Fruit fly (Drosophila melanogaster) whole organism, embryonic: Measurements from ENCODE around the gene CG13842.

ENCODE experiments used
- Asciz ChIP-seq: fragments of 200-800 bp; sonication (Bioruptor generic); optimal IDR thresholded peaks from 2 replicates; lab custom pipeline; 2017; ENCODE audit warnings: missing biosample characterization, mild to moderate bottlenecking, missing genetic modification characterization, missing genetic modification reagents
- Atf-2 ChIP-seq: fragments of 200-800 bp; sonication (Bioruptor generic); optimal IDR thresholded peaks from 2 replicates; lab custom pipeline; 2016; ENCODE audit warnings: missing biosample characterization, missing genetic modification characterization
- Bdp1 ChIP-seq: fragments of 200-800 bp; sonication (Bioruptor generic); optimal IDR thresholded peaks from 3 replicates; lab custom pipeline; 2016; ENCODE audit warnings: missing biosample characterization, missing genetic modification characterization
- CG10147 ChIP-seq: fragments of 200-800 bp; sonication (Bioruptor generic); optimal IDR thresholded peaks from 2 replicates; lab custom pipeline; 2019; ENCODE audit warnings: missing biosample characterization, mild to moderate bottlenecking, missing genetic modification characterization, moderate library complexity
- CG10462 ChIP-seq: fragments of 200-800 bp; sonication (Bioruptor generic); optimal IDR thresholded peaks from 2 replicates; lab custom pipeline; 2016; ENCODE audit warnings: missing biosample characterization, missing genetic modification characterization
- CG10654 ChIP-seq: fragments of 200-800 bp; sonication (Bioruptor generic); optimal IDR thresholded peaks from 2 replicates; lab custom pipeline; 2016; ENCODE audit warnings: missing biosample characterization, missing genetic modification characterization
- CG1233 ChIP-seq: fragments of 200-800 bp; sonication (Bioruptor generic); optimal IDR thresholded peaks from 4 replicates; lab custom pipeline; 2018; ENCODE audit warnings: missing biosample characterization, mild to moderate bottlenecking, missing genetic modification characterization
- CG13775 ChIP-seq: fragments of 200-800 bp; sonication (Bioruptor generic); optimal IDR thresholded peaks from 3 replicates; lab custom pipeline; 2017; ENCODE audit warnings: missing biosample characterization, mild to moderate bottlenecking, missing genetic modification characterization
- CG13894 ChIP-seq: fragments of 200-800 bp; sonication (Bioruptor generic); optimal IDR thresholded peaks from 3 replicates; lab custom pipeline; 2018; ENCODE audit warnings: missing biosample characterization, mild to moderate bottlenecking, missing genetic modification characterization, moderate library complexity
- CG14050 ChIP-seq: fragments of 200-800 bp; sonication (Bioruptor generic); IDR thresholded peaks from 3 replicates; pipeline ENCODE4 v1.3.6; 2022; ENCODE audit warnings: missing biosample characterization, missing genetic modification characterization
- CG14667 ChIP-seq: fragments of 200-800 bp; sonication (Bioruptor generic); IDR thresholded peaks from 2 replicates; pipeline ENCODE4 v1.3.6; 2022; ENCODE audit warnings: missing biosample characterization, missing genetic modification characterization
- CG32532 ChIP-seq: fragments of 200-800 bp; sonication (Bioruptor generic); IDR thresholded peaks from 2 replicates; pipeline ENCODE4 v1.3.6; 2022; ENCODE audit warnings: missing biosample characterization, missing genetic modification characterization
- CG3995 ChIP-seq: fragments of 200-800 bp; sonication (Bioruptor generic); optimal IDR thresholded peaks from 3 replicates; lab custom pipeline; 2016; ENCODE audit warnings: missing biosample characterization, missing genetic modification characterization
- CG5180 ChIP-seq: fragments of 200-800 bp; sonication (Bioruptor generic); optimal IDR thresholded peaks from 3 replicates; lab custom pipeline; 2017; ENCODE audit warnings: missing biosample characterization, missing genetic modification characterization, mild to moderate bottlenecking, moderate library complexity, missing genetic modification reagents
- CG5245 ChIP-seq: fragments of 200-800 bp; sonication (Bioruptor generic); optimal IDR thresholded peaks from 3 replicates; lab custom pipeline; 2016; ENCODE audit warnings: missing biosample characterization, missing genetic modification characterization
- CG6765 ChIP-seq: fragments of 200-800 bp; sonication (Bioruptor generic); optimal IDR thresholded peaks from 3 replicates; lab custom pipeline; 2017; ENCODE audit warnings: missing biosample characterization, mild to moderate bottlenecking, missing genetic modification characterization
- CG7372 ChIP-seq: fragments of 200-800 bp; sonication (Bioruptor generic); IDR thresholded peaks from 2 replicates; pipeline ENCODE4 v1.3.6; 2022; ENCODE audit warnings: missing biosample characterization, missing genetic modification characterization
- CG7987 ChIP-seq: fragments of 200-800 bp; sonication (Bioruptor generic); optimal IDR thresholded peaks from 2 replicates; lab custom pipeline; 2018; ENCODE audit warnings: missing biosample characterization, mild to moderate bottlenecking, missing genetic modification characterization, moderate library complexity
- CG8290 ChIP-seq, 3 experiments: fragments of 200-800 bp; sonication (Bioruptor generic); optimal IDR thresholded peaks; 2 replicates each; lab custom pipeline; 2016 to 2019; ENCODE audit warnings: missing biosample characterization in 3 of 3, missing genetic modification characterization in 3 of 3, mild to moderate bottlenecking in 2 of 3, moderate library complexity in 1 of 3
- CG9215 ChIP-seq: fragments of 200-800 bp; sonication (Bioruptor generic); IDR thresholded peaks from 2 replicates; pipeline ENCODE4 v1.3.6; 2022; ENCODE audit warnings: missing biosample characterization, missing genetic modification characterization
- D19B ChIP-seq: fragments of 200-800 bp; sonication (Bioruptor generic); optimal IDR thresholded peaks from 2 replicates; lab custom pipeline; 2017; ENCODE audit warnings: missing biosample characterization, mild to moderate bottlenecking, missing genetic modification characterization
- Dek ChIP-seq: fragments of 200-800 bp; sonication (Bioruptor generic); optimal IDR thresholded peaks from 3 replicates; lab custom pipeline; 2019; ENCODE audit warnings: missing biosample characterization, mild to moderate bottlenecking, missing genetic modification characterization, moderate library complexity
- GATAe ChIP-seq: fragments of 200-800 bp; sonication (Bioruptor generic); conservative IDR thresholded peaks from 2 replicates; pipeline ENCODE4 v1.3.6; 2022; ENCODE audit warnings: missing biosample characterization, missing genetic modification characterization
- Med ChIP-seq: fragments of 200-800 bp; sonication (Bioruptor generic); peaks from one replicate; lab custom pipeline; 2016; ENCODE audit warnings: missing biosample characterization, missing genetic modification characterization, mild to moderate bottlenecking, inconsistent platforms, moderate library complexity
- Mes4 ChIP-seq: fragments of 200-800 bp; sonication (Bioruptor generic); optimal IDR thresholded peaks from 2 replicates; lab custom pipeline; 2016; ENCODE audit warnings: missing biosample characterization, missing genetic modification characterization
- Mrtf ChIP-seq: fragments of 200-800 bp; sonication (Bioruptor generic); IDR thresholded peaks from 3 replicates; pipeline ENCODE4 v1.3.6; 2022; ENCODE audit warnings: missing biosample characterization, missing genetic modification characterization
- Neu2 ChIP-seq: fragments of 200-800 bp; sonication (Bioruptor generic); optimal IDR thresholded peaks from 3 replicates; lab custom pipeline; 2016; ENCODE audit warnings: missing biosample characterization, missing genetic modification characterization, borderline replicate concordance
- Nf-YA ChIP-seq: fragments of 200-800 bp; sonication (Bioruptor generic); IDR thresholded peaks from 2 replicates; pipeline ENCODE4 v1.3.6; 2022; ENCODE audit warnings: missing biosample characterization, missing genetic modification characterization
- Poxn ChIP-seq: fragments of 200-800 bp; sonication (Bioruptor generic); IDR thresholded peaks from 2 replicates; pipeline ENCODE4 v1.3.6; 2022; ENCODE audit warnings: missing biosample characterization, missing genetic modification characterization
- Sry-δ ChIP-seq: fragments of 200-800 bp; sonication (Bioruptor generic); optimal IDR thresholded peaks from 2 replicates; lab custom pipeline; 2016; ENCODE audit warnings: missing biosample characterization, missing genetic modification characterization
- ash1 ChIP-seq: fragments of 200-800 bp; sonication (Bioruptor generic); optimal IDR thresholded peaks from 2 replicates; lab custom pipeline; 2018; ENCODE audit warnings: missing biosample characterization, mild to moderate bottlenecking, missing genetic modification characterization
- chm ChIP-seq: fragments of 200-800 bp; sonication (Bioruptor generic); IDR thresholded peaks from 2 replicates; pipeline ENCODE4 v1.3.6; 2022; ENCODE audit warnings: missing biosample characterization, missing genetic modification characterization
- danr ChIP-seq: fragments of 200-800 bp; sonication (Bioruptor generic); IDR thresholded peaks from 2 replicates; pipeline ENCODE4 v1.3.6; 2022; ENCODE audit warnings: missing biosample characterization, missing genetic modification characterization
- dmrt99B ChIP-seq: fragments of 200-800 bp; sonication (Bioruptor generic); optimal IDR thresholded peaks from 2 replicates; lab custom pipeline; 2018; ENCODE audit warnings: missing biosample characterization, mild to moderate bottlenecking, missing genetic modification characterization, moderate library complexity
- eyg ChIP-seq: fragments of 200-800 bp; sonication (Bioruptor generic); optimal IDR thresholded peaks from 3 replicates; lab custom pipeline; 2016; ENCODE audit warnings: missing biosample characterization, missing genetic modification characterization
- ftz-f1 ChIP-seq: fragments of 200-800 bp; sonication (Bioruptor generic); optimal IDR thresholded peaks from 2 replicates; lab custom pipeline; 2016; ENCODE audit warnings: missing biosample characterization, missing genetic modification characterization
- fu2 ChIP-seq: fragments of 200-800 bp; sonication (Bioruptor generic); optimal IDR thresholded peaks from 2 replicates; lab custom pipeline; 2016; ENCODE audit warnings: missing biosample characterization, missing genetic modification characterization
- jing ChIP-seq: fragments of 200-800 bp; sonication (Bioruptor generic); optimal IDR thresholded peaks from 2 replicates; lab custom pipeline; 2018; ENCODE audit warnings: missing biosample characterization, mild to moderate bottlenecking, missing genetic modification characterization
- kay ChIP-seq: fragments of 200-800 bp; sonication (Bioruptor generic); optimal IDR thresholded peaks from 2 replicates; lab custom pipeline; 2016; ENCODE audit warnings: missing biosample characterization, missing genetic modification characterization
- lola ChIP-seq, 3 experiments: fragments of >200 bp in 2 of 3; fragments of 200-800 bp in 1 of 3; sonication (Bioruptor generic) in 1 of 3; optimal IDR thresholded peaks; 2 replicates each; lab custom pipeline; 2017 to 2019; ENCODE audit warnings: missing biosample characterization in 3 of 3, missing genetic modification characterization in 3 of 3, mild to moderate bottlenecking in 1 of 3, moderate library complexity in 1 of 3
- lov ChIP-seq, 2 experiments: fragments of 200-800 bp in 1 of 2; fragments of >200 bp in 1 of 2; sonication (Bioruptor generic) in 1 of 2; IDR thresholded peaks in 1 of 2; optimal IDR thresholded peaks in 1 of 2; 2 replicates in 1 of 2; 3 replicates in 1 of 2; pipeline versions ENCODE4 v1.3.6 to Lab custom; 2017 to 2022; ENCODE audit warnings: missing biosample characterization in 1 of 2, missing genetic modification characterization in 1 of 2
- mam ChIP-seq: fragments of 200-800 bp; sonication (Bioruptor generic); optimal IDR thresholded peaks from 3 replicates; lab custom pipeline; 2016; ENCODE audit warnings: missing biosample characterization, missing genetic modification characterization
- odd ChIP-seq: fragments of 200-800 bp; sonication (Bioruptor generic); optimal IDR thresholded peaks from 2 replicates; lab custom pipeline; 2017; ENCODE audit warnings: missing biosample characterization, mild to moderate bottlenecking, missing genetic modification characterization
- psq ChIP-seq: fragments of 200-800 bp; sonication (Bioruptor generic); optimal IDR thresholded peaks from 2 replicates; lab custom pipeline; 2017; ENCODE audit warnings: missing biosample characterization, missing genetic modification characterization
- repo ChIP-seq: fragments of 200-800 bp; sonication (Bioruptor generic); optimal IDR thresholded peaks from 2 replicates; lab custom pipeline; 2016; ENCODE audit warnings: missing biosample characterization, missing genetic modification characterization
- row ChIP-seq: fragments of 200-800 bp; sonication (Bioruptor generic); IDR thresholded peaks from 3 replicates; pipeline ENCODE4 v1.3.6; 2022; ENCODE audit warnings: missing biosample characterization, missing genetic modification characterization
- sd ChIP-seq: fragments of 200-800 bp; sonication (Bioruptor generic); optimal IDR thresholded peaks from 3 replicates; lab custom pipeline; 2018; ENCODE audit warnings: missing biosample characterization, mild to moderate bottlenecking, missing genetic modification characterization, moderate library complexity
- sens ChIP-seq: fragments of 200-800 bp; sonication (Bioruptor generic); peaks from one replicate; lab custom pipeline; 2016; ENCODE audit warnings: missing biosample characterization, missing genetic modification characterization
- sna ChIP-seq: fragments of 200-800 bp; sonication (Bioruptor generic); IDR thresholded peaks from 2 replicates; pipeline ENCODE4 v1.3.6; 2022; ENCODE audit warnings: missing biosample characterization, missing genetic modification characterization; ENCODE audit not compliant: partially characterized antibody
- zfh1 ChIP-seq: fragments of 200-800 bp; sonication (Bioruptor generic); IDR thresholded peaks from 3 replicates; pipeline ENCODE4 v1.3.6; 2022; ENCODE audit warnings: missing biosample characterization, missing genetic modification characterization
- zfh2 ChIP-seq: fragments of 200-800 bp; sonication (Bioruptor generic); optimal IDR thresholded peaks from 2 replicates; lab custom pipeline; 2016; ENCODE audit warnings: missing biosample characterization, missing genetic modification characterization

The CG13842 gene

DNA sequence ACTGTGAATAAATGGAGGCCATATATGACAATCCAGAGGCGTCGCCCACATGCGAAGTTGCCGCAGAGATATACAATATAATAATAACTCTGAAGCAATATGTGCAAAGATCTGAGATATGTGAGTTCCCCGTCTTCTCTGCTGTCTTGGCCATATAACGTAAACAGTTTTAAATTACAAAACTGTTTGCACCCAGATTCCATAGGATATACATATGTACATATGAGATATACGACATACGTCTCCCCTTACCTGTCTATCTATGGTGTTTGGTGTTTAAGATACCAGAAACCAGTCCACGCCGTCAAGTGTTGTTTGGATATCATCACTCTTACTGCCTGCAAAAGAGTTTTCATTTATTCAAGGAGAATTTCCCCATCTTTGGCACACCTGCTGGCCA is 49.2 kb upstream of the CG13842 start (continued):
- TF ChIP-seq sens (GFP tag; lab: Kevin White, UChicago) (peak; percentile 50), CG6765 (peak; percentile 28), CG7372 (GFP tag; lab: Robert Waterston, UW) (no peak), kay (GFP tag; lab: Kevin White, UChicago) (no peak), CG32532 (GFP tag; lab: Robert Waterston, UW) (no peak), ash1 (GFP tag; lab: Kevin White, UChicago) (no peak), Asciz (GFP tag; lab: Kevin White, UChicago) (peak; percentile 22), lov (optimal IDR thresholded peaks at IDR 0.05; lab: Kevin White, UChicago) (no peak), lov (GFP tag; IDR thresholded peaks at IDR 0.05; lab: Robert Waterston, UW) (no peak), CG5245 (GFP tag; lab: Kevin White, UChicago) (no peak), CG1233 (peak; percentile 6), Bdp1 (GFP tag; lab: Kevin White, UChicago) (no peak), Mes4 (no peak), eyg (GFP tag; lab: Kevin White, UChicago) (no peak), Poxn (GFP tag; lab: Robert Waterston, UW) (no peak), mam (GFP tag; lab: Kevin White, UChicago) (no peak), repo (GFP tag; lab: Kevin White, UChicago) (no peak), fu2 (GFP tag; lab: Kevin White, UChicago) (no peak), danr (GFP tag; lab: Robert Waterston, UW) (no peak), CG5180 (GFP tag; lab: Kevin White, UChicago) (no peak), CG14667 (no peak), lola (GFP tag; optimal IDR thresholded peaks at IDR 0.05; lab: Kevin White, UChicago) (no peak), psq (GFP tag; lab: Kevin White, UChicago) (no peak), CG8290 (GFP tag; optimal IDR thresholded peaks at IDR 0.05; lab: Kevin White, UChicago) (no peak), CG8290 (tag; optimal IDR thresholded peaks at IDR 0.05; lab: Kevin White, UChicago) (no peak), zfh2 (GFP tag; lab: Kevin White, UChicago) (no peak), CG14050 (GFP tag; lab: Robert Waterston, UW) (no peak), Med (GFP tag; lab: Kevin White, UChicago) (peak; percentile 61), GATAe (no peak), Mrtf (GFP tag; lab: Robert Waterston, UW) (no peak), Atf-2 (GFP tag; lab: Kevin White, UChicago) (no peak), Sry-δ (GFP tag; lab: Kevin White, UChicago) (no peak), row (GFP tag; lab: Robert Waterston, UW) (no peak), zfh1 (GFP tag; lab: Robert Waterston, UW) (no peak), CG7987 (GFP tag; lab: Kevin White, UChicago) (peak; percentile 7), Neu2 (GFP tag; lab: Kevin White, UChicago) (no peak), sd (no peak), CG9215 (GFP tag; lab: Robert Waterston, UW) (no peak), Dek (tag; lab: Kevin White, UChicago) (no peak), CG10462 (GFP tag; lab: Kevin White, UChicago) (no peak), CG10147 (GFP tag; lab: Kevin White, UChicago) (no peak), chm (GFP tag; lab: Robert Waterston, UW) (no peak), sna (GFP tag; lab: Robert Waterston, UW) (no peak), ftz-f1 (GFP tag; lab: Kevin White, UChicago) (no peak), odd (GFP tag; lab: Kevin White, UChicago) (no peak), CG3995 (GFP tag; lab: Kevin White, UChicago) (no peak), dmrt99B (peak; percentile 18), CG10654 (GFP tag; lab: Kevin White, UChicago) (no peak), Nf-YA (no peak), D19B (no peak), CG13894 (peak; percentile 9), jing (no peak), CG13775 (GFP tag; lab: Kevin White, UChicago) (no peak)
